Fruit fly (Drosophila melanogaster): Measurements from ENCODE around the gene Gcna.

- TF ChIP-seq br (GFP tag; optimal IDR thresholded peaks at IDR 0.05), result no peak
- TF ChIP-seq foxo (GFP tag; optimal IDR thresholded peaks at IDR 0.05), result no peak
- TF ChIP-seq dl (GFP tag; optimal IDR thresholded peaks at IDR 0.05; ENCODE audit: insufficient read depth in 1 of 2, partially characterized antibody in 2 of 2), result no peak
- TF ChIP-seq Myc (optimal IDR thresholded peaks at IDR 0.05), result no peak
- no peak for TF ChIP-seq CG32264 (GFP tag; optimal IDR thresholded peaks at IDR 0.05)
- no peak for TF ChIP-seq usp (GFP tag; optimal IDR thresholded peaks at IDR 0.05)
- TF ChIP-seq Jra (GFP tag; optimal IDR thresholded peaks at IDR 0.05), result no peak
Observed at dm6 chrX:1821039-1821438, 44.6 kb downstream of the Gcna start.

Measured in whole organism, wandering third instar larva.